Worm (Caenorhabditis elegans): ENCODE measurements around the gene ttr-48.

DNA sequence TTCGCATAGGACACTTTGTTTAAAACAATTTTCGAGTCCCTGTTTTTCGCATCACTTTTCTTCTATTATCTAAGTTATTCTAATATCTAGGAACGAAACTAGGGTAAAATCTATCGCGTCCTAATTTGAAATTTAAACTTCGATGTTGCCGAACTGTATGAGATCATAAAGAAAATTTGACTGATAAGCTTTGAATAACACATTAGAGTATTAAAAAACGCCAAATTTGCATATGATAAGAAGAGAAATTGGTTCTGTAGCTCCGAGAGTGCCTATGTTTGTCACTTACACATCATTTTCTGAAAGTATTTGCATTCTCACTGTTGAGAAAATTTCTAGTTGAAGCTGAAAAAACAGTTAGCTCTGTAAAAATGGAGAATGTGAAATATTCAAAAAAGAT, 16.1 kb upstream of the ttr-48 start:
- no peak for TF ChIP-seq rcor-1 (GFP tag; IDR thresholded peaks at IDR 0.05)
- TF ChIP-seq nhr-27 (tag; optimal IDR thresholded peaks at IDR 0.05) = no peak
- TF ChIP-seq unc-62 (GFP tag; optimal IDR thresholded peaks at IDR 0.05) = no peak
- TF ChIP-seq ama-1 (optimal IDR thresholded peaks at IDR 0.05) = no peak
- no peak for TF ChIP-seq ama-1 (GFP tag; optimal IDR thresholded peaks at IDR 0.05)
- TF ChIP-seq K12H6.12 (tag; optimal IDR thresholded peaks at IDR 0.05) = no peak
